Fruit fly (Drosophila melanogaster): ENCODE data around the gene b.

b gene

DNA sequence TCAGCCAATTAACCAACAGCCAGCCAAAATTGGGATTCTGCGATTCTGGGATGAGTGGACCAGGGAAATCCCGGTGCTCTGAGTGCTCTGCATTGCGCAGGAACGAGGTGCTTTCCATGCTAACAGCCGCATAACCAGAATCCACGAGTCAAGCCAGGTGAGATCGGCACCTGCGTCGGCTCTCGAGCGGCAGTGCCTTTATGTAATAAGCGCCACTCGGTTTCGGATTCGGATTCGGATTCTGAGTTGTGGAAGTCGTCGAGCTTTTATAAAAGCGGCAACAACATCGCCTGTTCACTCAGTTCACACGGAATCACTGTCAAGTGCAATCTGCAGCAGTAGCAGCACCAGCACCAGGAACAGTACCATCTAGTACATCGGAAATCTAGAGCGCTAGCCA is at the start of gene b:
b (plus strand) TSS at position 301 of the 400 bp plus-strand sequence.
- no peak for TF ChIP-seq Jra (GFP tag; optimal IDR thresholded peaks at IDR 0.05)
- TF ChIP-seq N (GFP tag; optimal IDR thresholded peaks at IDR 0.05), result no peak
- TF ChIP-seq Hr83 (GFP tag; optimal IDR thresholded peaks at IDR 0.05; ENCODE audit: poor library complexity, severe bottlenecking), result no peak
- no peak for TF ChIP-seq sage (GFP tag; optimal IDR thresholded peaks at IDR 0.05)
- no peak for TF ChIP-seq Rel (GFP tag; optimal IDR thresholded peaks at IDR 0.05)
- TF ChIP-seq Rel (tag; optimal IDR thresholded peaks at IDR 0.05), result peak; percentile 79
- no peak for TF ChIP-seq OdsH (GFP tag; optimal IDR thresholded peaks at IDR 0.05)

DNA sequence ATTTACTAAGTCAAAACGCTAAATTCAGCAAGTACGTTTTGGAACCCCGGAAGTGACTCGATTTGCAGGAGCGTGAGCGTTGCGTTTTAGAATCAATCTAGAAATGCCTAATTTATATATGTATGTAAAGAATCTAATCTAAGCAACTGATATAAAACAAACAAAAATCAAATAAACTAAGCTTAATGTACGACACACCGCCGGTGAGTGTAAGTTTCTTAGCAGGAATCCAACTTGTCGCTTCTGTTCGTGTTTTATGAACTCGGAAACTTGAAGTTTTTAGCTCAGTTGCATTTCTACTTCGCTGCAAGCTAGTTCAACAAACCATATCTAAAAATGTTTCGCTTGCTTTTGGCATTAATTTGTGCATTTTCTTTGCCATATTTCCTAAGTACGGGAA is 47.4 kb upstream of the b start, which contains the start of gene CG43376:
CG43376 (plus strand) TSS at position 301 of the 400 bp plus-strand sequence.
- no peak for TF ChIP-seq CG32264 (GFP tag; optimal IDR thresholded peaks at IDR 0.05)
- no peak for TF ChIP-seq usp (GFP tag; optimal IDR thresholded peaks at IDR 0.05)
- TF ChIP-seq Hnf4 (GFP tag; optimal IDR thresholded peaks at IDR 0.05), result no peak
- TF ChIP-seq Dif (GFP tag; optimal IDR thresholded peaks at IDR 0.05; ENCODE audit: partially characterized antibody), result no peak
- no peak for TF ChIP-seq pan (optimal IDR thresholded peaks at IDR 0.05)

DNA sequence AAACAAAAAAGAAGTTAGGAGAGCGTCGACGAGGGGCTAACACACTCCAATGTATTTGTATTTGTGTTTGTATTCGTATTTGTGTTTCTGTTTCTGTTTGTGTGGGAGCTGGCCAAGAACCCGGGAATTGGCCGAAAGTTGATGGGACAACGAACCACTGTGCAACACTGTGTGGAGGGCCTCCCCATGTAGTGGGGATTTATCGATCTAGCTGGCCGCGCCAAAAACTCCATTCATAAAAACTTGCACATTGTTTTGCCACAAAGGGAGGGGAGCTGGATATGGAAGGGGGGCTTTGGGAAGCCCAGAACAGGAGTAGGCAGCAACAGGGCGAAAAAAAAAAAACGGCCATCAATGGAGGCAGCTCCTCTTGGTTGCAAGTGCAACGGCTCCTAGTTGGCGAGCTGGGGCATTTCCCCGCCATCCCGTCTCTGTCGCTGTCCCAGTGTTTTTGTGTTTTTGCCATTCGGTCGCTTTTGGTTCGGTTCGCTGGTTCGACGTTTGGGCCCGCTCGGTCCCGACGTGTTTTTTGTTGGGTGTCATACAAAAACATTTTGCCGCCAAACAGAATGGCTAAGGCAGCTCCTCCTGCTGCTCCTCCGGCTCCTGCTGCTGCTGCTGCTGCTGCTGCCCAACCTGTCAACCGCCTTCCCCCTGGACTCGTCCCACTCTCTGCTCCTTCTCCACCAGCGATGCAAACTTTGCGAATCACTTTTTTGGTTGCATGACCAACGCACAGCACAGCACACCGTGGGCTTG is 43.9 kb upstream of the b start:
- TF ChIP-seq woc (GFP tag; optimal IDR thresholded peaks at IDR 0.05) (peak; percentile 20), tai (GFP tag; optimal IDR thresholded peaks at IDR 0.05) (no peak), dmrt93B (GFP tag; optimal IDR thresholded peaks at IDR 0.05) (no peak), HLH106 (tag; optimal IDR thresholded peaks at IDR 0.05) (no peak), brk (GFP tag; optimal IDR thresholded peaks at IDR 0.05) (no peak), dl (GFP tag; optimal IDR thresholded peaks at IDR 0.05; ENCODE audit: insufficient read depth in 1 of 2, partially characterized antibody in 2 of 2) (no peak), Myc (optimal IDR thresholded peaks at IDR 0.05) (no peak), Jra (GFP tag; optimal IDR thresholded peaks at IDR 0.05) (no peak), usp (GFP tag; optimal IDR thresholded peaks at IDR 0.05) (no peak), Vsx2 (GFP tag; optimal IDR thresholded peaks at IDR 0.05; ENCODE audit: partially characterized antibody) (no peak), Rel (GFP tag; optimal IDR thresholded peaks at IDR 0.05) (no peak), Rel (tag; optimal IDR thresholded peaks at IDR 0.05) (no peak), psq (GFP tag; optimal IDR thresholded peaks at IDR 0.05) (peak; percentile 59), pan (optimal IDR thresholded peaks at IDR 0.05) (no peak), CG9705 (GFP tag; optimal IDR thresholded peaks at IDR 0.05) (no peak)

DNA sequence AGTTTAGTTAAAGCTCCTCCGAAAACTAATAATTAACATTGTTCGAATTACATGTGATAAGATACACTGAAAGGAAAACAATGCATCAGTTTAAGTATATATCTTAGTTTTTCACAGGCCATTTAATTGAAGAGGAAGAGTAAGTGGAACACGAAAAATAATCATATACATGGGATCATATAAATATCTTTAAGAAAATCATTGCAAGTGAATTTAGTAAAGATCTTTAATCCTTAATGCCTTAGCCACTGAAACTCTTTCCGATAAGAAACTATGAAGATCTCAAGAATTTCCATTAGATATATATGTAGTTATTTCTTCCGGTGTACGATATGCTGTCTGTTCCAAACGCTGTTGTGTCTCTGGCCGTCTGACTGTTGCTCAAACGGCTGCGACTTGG is 42.4 kb upstream of the b start:
- TF ChIP-seq dmrt93B (GFP tag; optimal IDR thresholded peaks at IDR 0.05) (no peak), Hnf4 (GFP tag; optimal IDR thresholded peaks at IDR 0.05) (peak; percentile 12), sage (GFP tag; optimal IDR thresholded peaks at IDR 0.05) (no peak), sv (GFP tag; optimal IDR thresholded peaks at IDR 0.05) (peak; percentile 21), Hr83 (GFP tag; optimal IDR thresholded peaks at IDR 0.05; ENCODE audit: poor library complexity, severe bottlenecking) (no peak), HLH106 (tag; optimal IDR thresholded peaks at IDR 0.05) (no peak), Rel (GFP tag; optimal IDR thresholded peaks at IDR 0.05) (no peak), Rel (tag; optimal IDR thresholded peaks at IDR 0.05) (no peak), foxo (GFP tag; optimal IDR thresholded peaks at IDR 0.05) (no peak), GATAd (GFP tag; optimal IDR thresholded peaks at IDR 0.05) (no peak), N (GFP tag; optimal IDR thresholded peaks at IDR 0.05) (no peak), Abd-B (GFP tag; optimal IDR thresholded peaks at IDR 0.05) (no peak), dsf (GFP tag; optimal IDR thresholded peaks at IDR 0.05; ENCODE audit: borderline replicate concordance) (no peak), ey (GFP tag; optimal IDR thresholded peaks at IDR 0.05) (peak; percentile 7), rgr (GFP tag; optimal IDR thresholded peaks at IDR 0.05) (peak; percentile 13), Myc (optimal IDR thresholded peaks at IDR 0.05) (no peak), usp (GFP tag; optimal IDR thresholded peaks at IDR 0.05) (no peak), Jra (GFP tag; optimal IDR thresholded peaks at IDR 0.05) (no peak)

DNA sequence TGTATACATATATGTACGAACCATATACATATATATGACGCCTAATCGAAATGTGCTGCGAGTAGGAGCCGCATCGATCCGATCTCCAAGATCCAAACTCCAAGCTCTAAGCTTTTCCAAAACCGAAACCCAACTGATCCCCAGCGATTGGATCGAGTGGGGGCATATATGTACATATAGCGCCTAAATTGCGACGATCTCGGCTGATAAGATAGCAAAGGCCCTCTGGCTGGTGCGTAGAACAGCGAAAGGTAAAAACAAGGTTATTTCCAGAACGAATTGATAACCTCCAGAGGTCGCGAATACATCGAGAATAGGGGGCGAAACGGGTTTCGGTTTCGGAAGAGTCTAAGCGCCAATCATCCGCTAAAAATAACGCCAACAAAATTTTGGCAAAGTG is 41.9 kb upstream of the b start:
- no peak for TF ChIP-seq Abd-B (GFP tag; optimal IDR thresholded peaks at IDR 0.05)

DNA sequence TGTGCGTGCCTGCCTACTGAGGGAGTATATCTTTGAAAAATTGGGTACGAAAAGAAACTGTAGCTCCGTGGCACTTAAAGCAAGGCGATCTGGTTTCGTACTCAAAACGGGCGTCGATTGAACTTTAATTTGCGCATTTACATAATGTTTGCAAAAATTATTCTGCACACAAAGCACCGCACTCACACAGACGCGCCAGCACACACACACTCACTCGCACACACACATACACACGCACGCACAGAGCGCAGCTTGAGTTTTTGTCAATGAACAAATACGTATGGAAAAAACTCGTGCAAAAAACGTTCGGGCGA is 41.3 kb upstream of the b start:
- TF ChIP-seq Rel (GFP tag; optimal IDR thresholded peaks at IDR 0.05) (no peak), Rel (tag; optimal IDR thresholded peaks at IDR 0.05) (peak; percentile 39), Hr83 (GFP tag; optimal IDR thresholded peaks at IDR 0.05; ENCODE audit: poor library complexity, severe bottlenecking) (peak; percentile 85), dl (GFP tag; optimal IDR thresholded peaks at IDR 0.05; ENCODE audit: insufficient read depth in 1 of 2, partially characterized antibody in 2 of 2) (peak in 1 of 2 experiments; percentile 39), tai (GFP tag; optimal IDR thresholded peaks at IDR 0.05) (no peak), Dfd (GFP tag; optimal IDR thresholded peaks at IDR 0.05) (peak; percentile 34), sage (GFP tag; optimal IDR thresholded peaks at IDR 0.05) (no peak), Jra (GFP tag; optimal IDR thresholded peaks at IDR 0.05) (no peak), Dif (GFP tag; optimal IDR thresholded peaks at IDR 0.05; ENCODE audit: partially characterized antibody) (peak; percentile 46), jim (GFP tag; optimal IDR thresholded peaks at IDR 0.05) (no peak), ey (GFP tag; optimal IDR thresholded peaks at IDR 0.05) (no peak), usp (GFP tag; optimal IDR thresholded peaks at IDR 0.05) (no peak)
